Fruit fly (Drosophila melanogaster): ENCODE results near the gene mRpL11.

The mRpL11 gene

dm6 chr3R:14477877-14478437 is 33.7 kb upstream of the mRpL11 start (continued):
- no peak for TF ChIP-seq dm (GFP tag; optimal IDR thresholded peaks at IDR 0.05)
- TF ChIP-seq CG7928 (GFP tag; optimal IDR thresholded peaks at IDR 0.05): no peak
- no peak for TF ChIP-seq Bdp1 (GFP tag; optimal IDR thresholded peaks at IDR 0.05)

DNA sequence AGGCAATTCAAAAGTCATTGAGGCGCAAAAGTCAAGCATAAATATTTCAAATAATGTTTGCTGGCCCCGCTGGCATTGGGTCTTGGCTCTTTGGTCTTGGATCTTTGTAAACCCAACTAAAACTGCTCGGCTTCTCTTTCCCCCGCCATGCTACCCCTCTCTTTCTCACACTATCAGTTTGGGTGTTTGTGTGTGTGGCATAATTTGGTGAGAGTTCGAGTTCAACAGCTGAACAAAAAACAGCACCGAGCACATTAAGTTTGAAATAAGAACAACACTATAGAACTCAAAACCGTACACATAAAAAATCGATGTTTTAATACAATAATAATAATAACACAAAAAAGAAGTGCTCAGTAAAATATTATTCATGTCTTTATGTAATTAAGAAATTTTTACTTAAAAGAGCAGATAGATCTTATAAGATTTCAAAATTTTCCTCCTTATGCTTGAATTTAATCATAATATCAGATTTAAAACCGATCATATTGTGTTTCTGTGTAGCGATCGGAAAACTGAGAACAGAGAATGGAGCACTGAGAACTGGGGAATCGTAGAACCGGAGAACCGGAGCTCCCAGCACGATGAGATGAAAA is 33.1 kb upstream of the mRpL11 start:
- TF ChIP-seq CG4707 (GFP tag; optimal IDR thresholded peaks at IDR 0.05) (peak; percentile 14), B-H2 (GFP tag; optimal IDR thresholded peaks at IDR 0.05) (no peak), Hr3 (GFP tag; optimal IDR thresholded peaks at IDR 0.05) (peak; percentile 80), sens (GFP tag) (peak; percentile 78), jumu (GFP tag; optimal IDR thresholded peaks at IDR 0.05) (peak; percentile 38), CG12659 (GFP tag; optimal IDR thresholded peaks at IDR 0.05) (peak; percentile 68), CG3407 (GFP tag; optimal IDR thresholded peaks at IDR 0.05) (peak; percentile 60), CG7839 (tag; optimal IDR thresholded peaks at IDR 0.05) (peak; percentile 73), CG17802 (tag; optimal IDR thresholded peaks at IDR 0.05) (no peak), pb (GFP tag; optimal IDR thresholded peaks at IDR 0.05) (no peak), Six4 (GFP tag; optimal IDR thresholded peaks at IDR 0.05) (peak; percentile 75), Gsc (GFP tag; IDR thresholded peaks at IDR 0.05) (no peak; the same call in 1 of the 2 replicates), Myb (GFP tag; optimal IDR thresholded peaks at IDR 0.05) (no peak), Bgb (GFP tag; IDR thresholded peaks at IDR 0.05; ENCODE audit: partially characterized antibody) (no peak), toy (GFP tag; IDR thresholded peaks at IDR 0.05) (peak; percentile 47; the same call in 1 of the 2 replicates), sr (GFP tag; IDR thresholded peaks at IDR 0.05) (no peak), gce (GFP tag; IDR thresholded peaks at IDR 0.05) (0 out of 3 replicates have a peak, but pooled peaks have one; percentile 49), Ravus (GFP tag; IDR thresholded peaks at IDR 0.05) (peak; percentile 44), CG30431 (GFP tag; optimal IDR thresholded peaks at IDR 0.05) (peak; percentile 22), seq (GFP tag; IDR thresholded peaks at IDR 0.05) (0 out of 2 replicates have a peak, but pooled peaks have one; percentile 37), GATAe (GFP tag; conservative IDR thresholded peaks at IDR 0.05) (no peak; the same call in 1 of the 2 replicates), bab2 (GFP tag; optimal IDR thresholded peaks at IDR 0.05) (no peak), CG7987 (GFP tag; optimal IDR thresholded peaks at IDR 0.05) (no peak), CG8290 (GFP tag; optimal IDR thresholded peaks at IDR 0.05) (peak; percentile 76), CG8290 (tag; optimal IDR thresholded peaks at IDR 0.05) (peak in 1 of 2 experiments; percentile 21), emc (GFP tag; optimal IDR thresholded peaks at IDR 0.05) (no peak), Xbp1 (GFP tag; optimal IDR thresholded peaks at IDR 0.05) (peak; percentile 74), slou (GFP tag; optimal IDR thresholded peaks at IDR 0.05) (no peak), CG32532 (GFP tag; IDR thresholded peaks at IDR 0.05) (peak; percentile 78), CG9437 (GFP tag; optimal IDR thresholded peaks at IDR 0.05) (peak; percentile 71), abd-A (tag; optimal IDR thresholded peaks at IDR 0.05) (peak; percentile 81), h (optimal IDR thresholded peaks at IDR 0.05) (no peak), otp (GFP tag; IDR thresholded peaks at IDR 0.05) (no peak), ken (GFP tag; IDR thresholded peaks at IDR 0.05) (no peak; the same call in 2 of the 3 replicates), ab (GFP tag; optimal IDR thresholded peaks at IDR 0.05) (no peak), grau (tag; optimal IDR thresholded peaks at IDR 0.05) (peak; percentile 89), CG10321 (GFP tag; IDR thresholded peaks at IDR 0.05) (0 out of 2 replicates have a peak, but pooled peaks have one; percentile 16), CG16815 (GFP tag; optimal IDR thresholded peaks at IDR 0.05) (peak; percentile 73), oc (tag; optimal IDR thresholded peaks at IDR 0.05) (peak; percentile 81), CG12236 (GFP tag; optimal IDR thresholded peaks at IDR 0.05) (peak; percentile 18), CG33557 (GFP tag; optimal IDR thresholded peaks at IDR 0.05) (peak; percentile 81), tna (GFP tag; IDR thresholded peaks at IDR 0.05; ENCODE audit: partially characterized antibody) (no peak), slp2 (GFP tag; optimal IDR thresholded peaks at IDR 0.05) (peak; percentile 3), sima (GFP tag; optimal IDR thresholded peaks at IDR 0.05) (no peak), Nf-YC (tag; optimal IDR thresholded peaks at IDR 0.05) (peak; percentile 64), gsb (GFP tag; IDR thresholded peaks at IDR 0.05) (0 out of 2 replicates have a peak, but pooled peaks have one; percentile 53)

Measured in whole organism, embryonic.